Worm (Caenorhabditis elegans): ENCODE results near the gene srsx-24.

ce11 chrV:7387755-7388154 is 8.5 kb upstream of the srsx-24 start, which contains the start of gene C02H6.3:
- TF ChIP-seq mep-1 (tag; optimal IDR thresholded peaks at IDR 0.05) (no peak), sem-2 (GFP tag; optimal IDR thresholded peaks at IDR 0.05) (no peak), lin-13 (tag; optimal IDR thresholded peaks at IDR 0.05) (no peak), sptf-1 (tag; optimal IDR thresholded peaks at IDR 0.05) (no peak), elt-3 (tag; optimal IDR thresholded peaks at IDR 0.05) (no peak), snpc-4 (tag; optimal IDR thresholded peaks at IDR 0.05) (no peak), pha-4 (tag; optimal IDR thresholded peaks at IDR 0.05) (no peak)
